Worm (Caenorhabditis elegans) whole organism, early embryonic: ENCODE data around the gene Y51H7C.9.
A peak's percentile ranks its signal among the peaks of the same experiment; 100 is the strongest.
"Not testable (repeated sequence)": the region's sequence is repeated elsewhere in the genome, so short reads cannot be mapped to it uniquely, and the experiment has no call there.

Source experiments
- B0310.2 ChIP-seq: sonication (generic microtip); optimal IDR thresholded peaks from 2 replicates; lab custom pipeline; 2016; ENCODE audit warnings: mild to moderate bottlenecking, missing genetic modification characterization, missing compliant biosample characterization
- F13C5.2 ChIP-seq: sonication (generic microtip); optimal IDR thresholded peaks from 2 replicates; lab custom pipeline; 2017; ENCODE audit warnings: mild to moderate bottlenecking, missing genetic modification characterization, inconsistent platforms, missing compliant biosample characterization
- aly-1 ChIP-seq: sonication (generic microtip); optimal IDR thresholded peaks from 2 replicates; lab custom pipeline; 2016; ENCODE audit warnings: missing genetic modification characterization, missing compliant biosample characterization
- ama-1 ChIP-seq: fragments of 150-350 bp; optimal IDR thresholded peaks from 2 replicates; lab custom pipeline; 2014
- ceh-13 ChIP-seq: fragments of 200-800 bp; sonication (Bioruptor generic); optimal IDR thresholded peaks from 2 replicates; lab custom pipeline; 2018; ENCODE audit warnings: mild to moderate bottlenecking, missing genetic modification characterization, missing compliant biosample characterization
- ceh-36 ChIP-seq: sonication (generic microtip); optimal IDR thresholded peaks from 2 replicates; lab custom pipeline; 2016; ENCODE audit warnings: missing genetic modification characterization, inconsistent platforms, missing compliant biosample characterization
- ets-7 ChIP-seq: sonication (generic microtip); optimal IDR thresholded peaks from 2 replicates; lab custom pipeline; 2016; ENCODE audit warnings: missing genotype, missing genetic modification characterization, missing compliant biosample characterization
- flt-1 ChIP-seq: fragments of 200-800 bp; sonication (Bioruptor generic); IDR thresholded peaks from 2 replicates; pipeline ENCODE4 v1.3.6; 2022; ENCODE audit warnings: missing genetic modification characterization, missing compliant biosample characterization
- hmbx-1 ChIP-seq: sonication (generic microtip); optimal IDR thresholded peaks from 2 replicates; lab custom pipeline; 2016; ENCODE audit warnings: mild to moderate bottlenecking, missing genetic modification characterization, missing compliant biosample characterization
- hmg-4 ChIP-seq: fragments of 200-800 bp; sonication (Bioruptor generic); optimal IDR thresholded peaks from 2 replicates; lab custom pipeline; 2018; ENCODE audit warnings: mild to moderate bottlenecking, missing genetic modification characterization, missing compliant biosample characterization
- hnd-1 ChIP-seq: sonication (generic microtip); optimal IDR thresholded peaks from 2 replicates; lab custom pipeline; 2016; ENCODE audit warnings: missing genetic modification characterization, missing compliant biosample characterization
- pes-1 ChIP-seq: fragments of 200-800 bp; sonication (Bioruptor generic); IDR thresholded peaks from 2 replicates; pipeline ENCODE4 v1.3.6; 2022; ENCODE audit warnings: missing genetic modification reagents, missing genetic modification characterization, missing compliant biosample characterization
- scrt-1 ChIP-seq: fragments of 200-800 bp; sonication (Bioruptor generic); IDR thresholded peaks from 2 replicates; pipeline ENCODE4 v1.3.6; 2022; ENCODE audit warnings: missing genetic modification characterization, missing compliant biosample characterization
- sea-1 ChIP-seq: fragments of 200-800 bp; sonication (Bioruptor generic); conservative IDR thresholded peaks from 2 replicates; pipeline ENCODE4 v1.3.6; 2022; ENCODE audit warnings: missing genetic modification characterization, missing compliant biosample characterization
- tbx-11 ChIP-seq: fragments of 200-800 bp; sonication (Bioruptor generic); IDR thresholded peaks from 2 replicates; pipeline ENCODE4 v1.3.6; 2022; ENCODE audit warnings: missing genetic modification characterization, missing compliant biosample characterization
- tbx-37 ChIP-seq: fragments of 200-800 bp; sonication (Bioruptor generic); conservative IDR thresholded peaks from 2 replicates; pipeline ENCODE4 v1.3.6; 2022; ENCODE audit warnings: missing genetic modification reagents, missing genetic modification characterization, missing compliant biosample characterization
- tra-4 ChIP-seq: sonication (generic microtip); optimal IDR thresholded peaks from 2 replicates; lab custom pipeline; 2017; ENCODE audit warnings: missing genetic modification characterization, missing compliant biosample characterization

Gene Y51H7C.9

ce11 chrII:1411372-1411771, at the start of gene Y51H7C.9:
Gene Y51H7C.9, minus strand, starts transcription at chrII:1411472.
- TF ChIP-seq ets-7 (tag; lab: Kevin White, UChicago): no peak
- no peak for TF ChIP-seq sea-1 (GFP tag; lab: Robert Waterston, UW)
- no peak for TF ChIP-seq pes-1 (GFP tag; lab: Robert Waterston, UW)
- TF ChIP-seq F13C5.2 (tag; lab: Kevin White, UChicago): no peak
- TF ChIP-seq hmbx-1 (tag; lab: Kevin White, UChicago): no peak
- TF ChIP-seq tbx-37 (GFP tag; lab: Robert Waterston, UW): no peak
- no peak for TF ChIP-seq ceh-13 (GFP tag; lab: Kevin White, UChicago)
- TF ChIP-seq hmg-4 (GFP tag; lab: Kevin White, UChicago): no peak
- TF ChIP-seq ceh-36 (tag; lab: Kevin White, UChicago): no peak
- TF ChIP-seq ama-1 (lab: Kevin White, UChicago): no peak
- TF ChIP-seq tra-4 (tag; lab: Kevin White, UChicago): no peak
- TF ChIP-seq B0310.2 (tag; lab: Kevin White, UChicago): no peak
- TF ChIP-seq tbx-11 (GFP tag; lab: Robert Waterston, UW): no peak
- TF ChIP-seq flt-1 (GFP tag; lab: Robert Waterston, UW): no peak

- TF ChIP-seq tbx-11 (GFP tag; lab: Robert Waterston, UW): peak; percentile 60; the same call in 1 of the 2 replicates
- TF ChIP-seq pes-1 (GFP tag; lab: Robert Waterston, UW): peak; percentile 75
Observed at ce11 chrII:1457784-1458183, 46.5 kb upstream of the Y51H7C.9 start.

ce11 chrII:1453707-1454106, 42.4 kb upstream of the Y51H7C.9 start:
- TF ChIP-seq scrt-1 (GFP tag; lab: Robert Waterston, UW) (peak; percentile 53; the same call in 1 of the 2 replicates), pes-1 (GFP tag; lab: Robert Waterston, UW) (peak; percentile 41; the same call in 1 of the 2 replicates)

- TF ChIP-seq pes-1 (GFP tag; lab: Robert Waterston, UW): peak; percentile 46
- peak; percentile 35; the same call in 1 of the 2 replicates for TF ChIP-seq scrt-1 (GFP tag; lab: Robert Waterston, UW)
- TF ChIP-seq sea-1 (GFP tag; lab: Robert Waterston, UW): peak; percentile 53; the same call in 1 of the 2 replicates
Observed at ce11 chrII:1453209-1453608, 41.9 kb upstream of the Y51H7C.9 start.

ce11 chrII:1451975-1452374, 40.7 kb upstream of the Y51H7C.9 start:
- peak; percentile 50; the same call in 1 of the 2 replicates for TF ChIP-seq pes-1 (GFP tag; lab: Robert Waterston, UW)
- peak; percentile 61; the same call in 1 of the 2 replicates for TF ChIP-seq scrt-1 (GFP tag; lab: Robert Waterston, UW)
- peak; percentile 58 for TF ChIP-seq tbx-37 (GFP tag; lab: Robert Waterston, UW)

ce11 chrII:1446696-1447293, 35.5 kb upstream of the Y51H7C.9 start, which contains the start of gene Y51H7C.12:
Gene Y51H7C.12, minus strand, starts transcription at chrII:1446746.
- TF ChIP-seq sea-1 (GFP tag; lab: Robert Waterston, UW); F13C5.2 (tag; lab: Kevin White, UChicago); hmg-4 (GFP tag; lab: Kevin White, UChicago): not testable (repeated sequence)

- TF ChIP-seq flt-1 (GFP tag; lab: Robert Waterston, UW) (no peak), aly-1 (tag; lab: Kevin White, UChicago) (no peak)
Observed at ce11 chrII:1444911-1445310, 33.6 kb upstream of the Y51H7C.9 start, which contains the start of gene scl-17. Gene scl-17, plus strand, starts transcription at chrII:1445211.

- TF ChIP-seq ceh-13 (GFP tag; lab: Kevin White, UChicago) (no peak), tra-4 (tag; lab: Kevin White, UChicago) (no peak)
Observed at ce11 chrII:1441479-1441878, 30.2 kb upstream of the Y51H7C.9 start.

ce11 chrII:1438336-1438589, 27.0 kb upstream of the Y51H7C.9 start, which contains the start of gene Y51H7C.3:
Gene Y51H7C.3, plus strand, starts transcription at chrII:1438490.
- TF ChIP-seq ets-7 (tag; lab: Kevin White, UChicago) (no peak), B0310.2 (tag; lab: Kevin White, UChicago) (no peak), ama-1 (lab: Kevin White, UChicago) (no peak), hmg-4 (GFP tag; lab: Kevin White, UChicago) (no peak), sea-1 (GFP tag; lab: Robert Waterston, UW) (no peak), hmbx-1 (tag; lab: Kevin White, UChicago) (no peak), tbx-37 (GFP tag; lab: Robert Waterston, UW) (no peak), ceh-13 (GFP tag; lab: Kevin White, UChicago) (no peak), hnd-1 (tag; lab: Kevin White, UChicago) (no peak), F13C5.2 (tag; lab: Kevin White, UChicago) (no peak), pes-1 (GFP tag; lab: Robert Waterston, UW) (no peak), ceh-36 (tag; lab: Kevin White, UChicago) (no peak), flt-1 (GFP tag; lab: Robert Waterston, UW) (no peak), aly-1 (tag; lab: Kevin White, UChicago) (no peak), tra-4 (tag; lab: Kevin White, UChicago) (no peak), tbx-11 (GFP tag; lab: Robert Waterston, UW) (no peak), scrt-1 (GFP tag; lab: Robert Waterston, UW) (no peak)
